Worm (Caenorhabditis elegans): ENCODE results near the gene mec-18.

Gene mec-18

ce11 chrX:4222779-4223387, 51.1 kb downstream of the mec-18 start (continued):
- TF ChIP-seq nhr-11 (tag; optimal IDR thresholded peaks at IDR 0.05): peak; percentile 88
- peak in 1 of 2 experiments; percentile 92 for TF ChIP-seq ztf-11 (tag; optimal IDR thresholded peaks at IDR 0.05)
- TF ChIP-seq ceh-8 (GFP tag; optimal IDR thresholded peaks at IDR 0.05): peak; percentile 44
- no peak for TF ChIP-seq C34B4.2 (tag; optimal IDR thresholded peaks at IDR 0.05)
- TF ChIP-seq lir-3 (tag; optimal IDR thresholded peaks at IDR 0.05; ENCODE audit: poor library complexity): peak; percentile 71
- TF ChIP-seq fos-1 (tag; optimal IDR thresholded peaks at IDR 0.05): peak; percentile 54
- peak; percentile 98 for TF ChIP-seq unc-86 (tag; optimal IDR thresholded peaks at IDR 0.05)
- peak; percentile 96 for TF ChIP-seq dsc-1 (tag; optimal IDR thresholded peaks at IDR 0.05)
- TF ChIP-seq ztf-4 (tag; optimal IDR thresholded peaks at IDR 0.05): peak; percentile 95
- peak; percentile 99 for TF ChIP-seq nhr-71 (tag; optimal IDR thresholded peaks at IDR 0.05)
- TF ChIP-seq dpl-1 (GFP tag; optimal IDR thresholded peaks at IDR 0.05): peak; percentile 19 to 45 (median 22)
- TF ChIP-seq nhr-85 (tag): peak; percentile 99
- TF ChIP-seq nhr-28 (tag; optimal IDR thresholded peaks at IDR 0.05): peak; percentile 49
- TF ChIP-seq ceh-90 (tag; optimal IDR thresholded peaks at IDR 0.05): peak; percentile 32
- TF ChIP-seq grh-1 (GFP tag; IDR thresholded peaks at IDR 0.05): peak; percentile 95
- TF ChIP-seq snpc-4 (tag; optimal IDR thresholded peaks at IDR 0.05): peak; percentile 18
- peak; percentile 50 for TF ChIP-seq nhr-77 (tag; optimal IDR thresholded peaks at IDR 0.05)
- no peak for TF ChIP-seq C16A3.4 (tag; optimal IDR thresholded peaks at IDR 0.05)
- peak; percentile 9 for TF ChIP-seq vab-15 (tag; optimal IDR thresholded peaks at IDR 0.05)
- TF ChIP-seq egl-27 (tag; optimal IDR thresholded peaks at IDR 0.05): peak in 1 of 2 experiments; percentile 73
- peak; percentile 6 for TF ChIP-seq blmp-1 (tag; optimal IDR thresholded peaks at IDR 0.05)
- peak; percentile 65 for TF ChIP-seq mep-1 (tag; optimal IDR thresholded peaks at IDR 0.05)
- TF ChIP-seq lsy-2 (tag; optimal IDR thresholded peaks at IDR 0.05): peak; percentile 63 to 86
- TF ChIP-seq unc-62 (GFP tag; optimal IDR thresholded peaks at IDR 0.05): no peak
- peak; percentile 97 for TF ChIP-seq tbx-2 (tag; optimal IDR thresholded peaks at IDR 0.05)
- no peak for TF ChIP-seq Y116A8C.19 (tag; optimal IDR thresholded peaks at IDR 0.05; ENCODE audit: borderline replicate concordance)
- peak; percentile 91 for TF ChIP-seq hpl-2 (GFP tag; optimal IDR thresholded peaks at IDR 0.05)
- TF ChIP-seq isw-1 (GFP tag; IDR thresholded peaks at IDR 0.05): peak; percentile 81
- TF ChIP-seq nhr-76 (tag; optimal IDR thresholded peaks at IDR 0.05): no peak
- no peak for TF ChIP-seq ets-5 (GFP tag; IDR thresholded peaks at IDR 0.05)
- no peak for TF ChIP-seq unc-98 (GFP tag; IDR thresholded peaks at IDR 0.05)
- peak; percentile 78 for TF ChIP-seq ceh-88 (GFP tag; IDR thresholded peaks at IDR 0.05)
- TF ChIP-seq jun-1 (tag; optimal IDR thresholded peaks at IDR 0.05): peak; percentile 91

- TF ChIP-seq ceh-88 (GFP tag; IDR thresholded peaks at IDR 0.05) (no peak), aly-2 (tag; optimal IDR thresholded peaks at IDR 0.05) (no peak), nhr-19 (GFP tag; conservative IDR thresholded peaks at IDR 0.05) (no peak), fos-1 (tag; optimal IDR thresholded peaks at IDR 0.05) (peak; percentile 70), ama-1 (optimal IDR thresholded peaks at IDR 0.05) (no peak), fkh-8 (tag; optimal IDR thresholded peaks at IDR 0.05) (peak; percentile 17), lin-39 (tag; optimal IDR thresholded peaks at IDR 0.05) (no peak), nhr-90 (tag; optimal IDR thresholded peaks at IDR 0.05; ENCODE audit: poor library complexity) (no peak), nhr-71 (tag; optimal IDR thresholded peaks at IDR 0.05) (no peak), dpl-1 (GFP tag; optimal IDR thresholded peaks at IDR 0.05) (no peak), C04F5.9 (tag; optimal IDR thresholded peaks at IDR 0.05) (no peak), lin-35 (GFP tag; optimal IDR thresholded peaks at IDR 0.05) (no peak), pqm-1 (tag; optimal IDR thresholded peaks at IDR 0.05) (no peak), sox-4 (tag; optimal IDR thresholded peaks at IDR 0.05) (no peak), isw-1 (GFP tag; IDR thresholded peaks at IDR 0.05) (no peak), elt-2 (tag; optimal IDR thresholded peaks at IDR 0.05) (no peak), snu-23 (GFP tag; optimal IDR thresholded peaks at IDR 0.05) (no peak), jun-1 (tag; optimal IDR thresholded peaks at IDR 0.05) (no peak), vab-15 (tag; optimal IDR thresholded peaks at IDR 0.05) (no peak), mep-1 (tag; optimal IDR thresholded peaks at IDR 0.05) (peak; percentile 49), rnt-1 (tag; optimal IDR thresholded peaks at IDR 0.05) (peak; percentile 28), tlp-1 (tag; optimal IDR thresholded peaks at IDR 0.05) (no peak), nhr-76 (tag; optimal IDR thresholded peaks at IDR 0.05) (no peak), Y116A8C.19 (tag; optimal IDR thresholded peaks at IDR 0.05; ENCODE audit: borderline replicate concordance) (no peak), pag-3 (tag; optimal IDR thresholded peaks at IDR 0.05; ENCODE audit: borderline replicate concordance, insufficient read depth) (no peak), blmp-1 (tag; optimal IDR thresholded peaks at IDR 0.05) (no peak), tbx-2 (tag; optimal IDR thresholded peaks at IDR 0.05) (no peak), egl-27 (tag; optimal IDR thresholded peaks at IDR 0.05) (no peak), nhr-84 (tag; optimal IDR thresholded peaks at IDR 0.05) (no peak), mef-2 (tag; optimal IDR thresholded peaks at IDR 0.05) (no peak), mab-9 (GFP tag; IDR thresholded peaks at IDR 0.05) (no peak)
Observed at ce11 chrX:4222200-4222599, 51.8 kb downstream of the mec-18 start.

Measured in whole organism, L1 larva.